Worm (Caenorhabditis elegans): ENCODE data around the gene dylt-2.

DNA sequence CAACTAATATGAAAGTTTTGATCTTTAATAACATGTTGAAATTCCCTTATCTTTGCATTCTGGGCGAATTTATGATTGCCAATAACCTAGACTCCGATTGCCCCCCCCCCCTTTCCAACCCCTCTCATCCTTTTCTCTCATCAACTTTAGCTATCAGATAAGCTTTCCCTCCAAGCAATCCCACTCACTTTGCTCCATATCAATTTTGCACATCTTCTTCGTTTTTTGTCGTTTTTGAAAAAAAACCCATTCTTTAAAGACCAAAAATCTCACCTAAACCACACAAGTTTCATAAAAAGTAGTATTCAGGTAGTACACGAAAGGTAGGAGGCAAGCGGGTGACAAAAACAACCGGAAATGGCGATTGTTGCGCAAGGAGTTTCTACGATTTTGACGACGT, 47.9 kb upstream of the dylt-2 start, which contains the start of gene twk-18:
- TF ChIP-seq Y5F2A.4 (GFP tag; optimal IDR thresholded peaks at IDR 0.05), result no peak
- no peak for TF ChIP-seq nhr-77 (tag; optimal IDR thresholded peaks at IDR 0.05)
- no peak for TF ChIP-seq ceh-28 (tag; optimal IDR thresholded peaks at IDR 0.05)
- no peak for TF ChIP-seq skn-1 (tag; optimal IDR thresholded peaks at IDR 0.05)
- no peak for TF ChIP-seq pha-4 (GFP tag; IDR thresholded peaks at IDR 0.05)
- TF ChIP-seq pha-4 (tag; optimal IDR thresholded peaks at IDR 0.05), result no peak
- no peak for TF ChIP-seq ceh-44 (GFP tag; IDR thresholded peaks at IDR 0.05)
- TF ChIP-seq nhr-11 (tag; optimal IDR thresholded peaks at IDR 0.05), result no peak

Data from whole organism, L4 larva.